Worm (Caenorhabditis elegans) whole organism, L2 larva: Measurements from ENCODE around the gene R11.4.
A peak's percentile ranks its signal among the peaks of the same experiment; 100 is the strongest.

Experiments
- C34F6.9 ChIP-seq: fragments of 150-350 bp; optimal IDR thresholded peaks from 2 replicates; lab custom pipeline; 2014; ENCODE audit warnings: missing biosample characterization, missing genetic modification characterization
- F13H6.1 ChIP-seq: sonication (generic microtip); optimal IDR thresholded peaks from 2 replicates; lab custom pipeline; 2016; ENCODE audit warnings: missing genetic modification characterization, missing compliant biosample characterization
- Y55F3AM.14 ChIP-seq: fragments of 200-800 bp; sonication (Bioruptor generic); optimal IDR thresholded peaks from 2 replicates; lab custom pipeline; 2018; ENCODE audit warnings: mild to moderate bottlenecking, missing genetic modification characterization, missing compliant biosample characterization
- ZK546.5 ChIP-seq: sonication (generic microtip); optimal IDR thresholded peaks from 2 replicates; lab custom pipeline; 2017; ENCODE audit warnings: missing biosample characterization, missing genetic modification characterization
- alr-1 ChIP-seq: fragments of 150-350 bp; optimal IDR thresholded peaks from 2 replicates; lab custom pipeline; 2014; ENCODE audit warnings: missing biosample characterization, missing genetic modification characterization
- blmp-1 ChIP-seq: sonication (generic microtip); optimal IDR thresholded peaks from 2 replicates; lab custom pipeline; 2017; ENCODE audit warnings: missing genetic modification characterization, mild to moderate bottlenecking, missing compliant biosample characterization, antibody characterized with exemption, moderate library complexity; ENCODE audit not compliant: insufficient read depth
- ceh-16 ChIP-seq: fragments of 150-350 bp; optimal IDR thresholded peaks from 2 replicates; lab custom pipeline; 2014; ENCODE audit warnings: missing biosample characterization, missing genetic modification characterization
- ceh-82 ChIP-seq: fragments of 150-350 bp; optimal IDR thresholded peaks from 2 replicates; lab custom pipeline; 2014; ENCODE audit warnings: missing biosample characterization, missing genetic modification characterization
- crh-2 ChIP-seq: sonication (generic microtip); optimal IDR thresholded peaks from 2 replicates; lab custom pipeline; 2017; ENCODE audit warnings: missing biosample characterization, missing genetic modification characterization
- dmd-4 ChIP-seq: sonication (generic microtip); optimal IDR thresholded peaks from 2 replicates; lab custom pipeline; 2017; ENCODE audit warnings: missing biosample characterization, missing genetic modification characterization
- egl-27 ChIP-seq: sonication (generic microtip); optimal IDR thresholded peaks from 3 replicates; lab custom pipeline; 2017; ENCODE audit warnings: missing biosample characterization, missing genetic modification reagents, missing genetic modification characterization
- elt-1 ChIP-seq: fragments of 150-350 bp; optimal IDR thresholded peaks from 2 replicates; lab custom pipeline; 2014; ENCODE audit warnings: missing biosample characterization, missing genetic modification characterization
- elt-3 ChIP-seq: sonication (generic microtip); optimal IDR thresholded peaks from 2 replicates; lab custom pipeline; 2017; ENCODE audit warnings: missing biosample characterization, missing genetic modification characterization
- fos-1 ChIP-seq: fragments of 150-350 bp; optimal IDR thresholded peaks from 2 replicates; lab custom pipeline; 2014; ENCODE audit warnings: missing biosample characterization, missing genetic modification characterization
- gmeb-1 ChIP-seq: fragments of 150-350 bp; optimal IDR thresholded peaks from 2 replicates; lab custom pipeline; 2014; ENCODE audit warnings: missing biosample characterization, missing genetic modification characterization
- lin-11 ChIP-seq: fragments of 150-350 bp; sonication (generic microtip); optimal IDR thresholded peaks from 2 replicates; lab custom pipeline; 2014; ENCODE audit warnings: missing biosample characterization, missing genetic modification characterization, inconsistent platforms, mixed read lengths
- lin-13 ChIP-seq: fragments of 150-350 bp; optimal IDR thresholded peaks from 2 replicates; lab custom pipeline; 2014; ENCODE audit warnings: missing biosample characterization, missing genetic modification reagents, missing genetic modification characterization
- lin-39 ChIP-seq: fragments of 150-350 bp; optimal IDR thresholded peaks from 2 replicates; lab custom pipeline; 2014; ENCODE audit warnings: missing biosample characterization, missing genetic modification reagents, missing genetic modification characterization
- lsy-2 ChIP-seq, 2 experiments: fragments of 150-350 bp in 1 of 2; sonication (generic microtip) in 1 of 2; optimal IDR thresholded peaks; 2 replicates each; lab custom pipeline; 2014 to 2017; ENCODE audit warnings: missing biosample characterization in 2 of 2, missing genetic modification characterization in 2 of 2
- mab-5 ChIP-seq: fragments of 150-350 bp; optimal IDR thresholded peaks from 2 replicates; lab custom pipeline; 2014; ENCODE audit warnings: missing biosample characterization, missing genetic modification characterization
- mbf-1 ChIP-seq: sonication (generic microtip); optimal IDR thresholded peaks from 2 replicates; lab custom pipeline; 2017; ENCODE audit warnings: missing biosample characterization, missing genetic modification characterization
- mdl-1 ChIP-seq, 2 experiments: fragments of 150-350 bp in 1 of 2; sonication (generic microtip) in 1 of 2; optimal IDR thresholded peaks; 2 replicates each; lab custom pipeline; 2017; ENCODE audit warnings: missing biosample characterization in 2 of 2, missing genetic modification characterization in 2 of 2
- nhr-10 ChIP-seq: sonication (generic microtip); optimal IDR thresholded peaks from 2 replicates; lab custom pipeline; 2017; ENCODE audit warnings: missing biosample characterization, missing genetic modification characterization
- nhr-12 ChIP-seq: fragments of 150-350 bp; optimal IDR thresholded peaks from 2 replicates; lab custom pipeline; 2014; ENCODE audit warnings: missing biosample characterization, missing genetic modification characterization
- nhr-129 ChIP-seq: fragments of 150-350 bp; optimal IDR thresholded peaks from 2 replicates; lab custom pipeline; 2014; ENCODE audit warnings: missing biosample characterization, missing genetic modification characterization
- nhr-21 ChIP-seq: fragments of 150-350 bp; optimal IDR thresholded peaks from 2 replicates; lab custom pipeline; 2014; ENCODE audit warnings: missing biosample characterization, missing genetic modification characterization
- nhr-23 ChIP-seq: fragments of 150-350 bp; optimal IDR thresholded peaks from 2 replicates; lab custom pipeline; 2014; ENCODE audit warnings: missing biosample characterization, missing genetic modification reagents, missing genetic modification characterization
- nhr-25 ChIP-seq: fragments of 150-350 bp; sonication (generic microtip); optimal IDR thresholded peaks from 3 replicates; lab custom pipeline; 2014; ENCODE audit warnings: missing biosample characterization, missing genetic modification characterization
- nhr-6 ChIP-seq: fragments of 150-350 bp; optimal IDR thresholded peaks from 2 replicates; lab custom pipeline; 2014; ENCODE audit warnings: missing biosample characterization, missing genetic modification characterization
- nhr-77 ChIP-seq: fragments of 150-350 bp; optimal IDR thresholded peaks from 2 replicates; lab custom pipeline; 2014; ENCODE audit warnings: missing biosample characterization, missing genetic modification characterization
- peb-1 ChIP-seq: fragments of 150-350 bp; optimal IDR thresholded peaks from 2 replicates; lab custom pipeline; 2014; ENCODE audit warnings: missing biosample characterization, missing genetic modification characterization
- sem-4 ChIP-seq: fragments of 150-350 bp; optimal IDR thresholded peaks from 2 replicates; lab custom pipeline; 2014; ENCODE audit warnings: missing biosample characterization, missing genetic modification reagents, missing genetic modification characterization
- sma-3 ChIP-seq: sonication (generic microtip); optimal IDR thresholded peaks from 2 replicates; lab custom pipeline; 2016; ENCODE audit warnings: missing genetic modification reagents, missing genetic modification characterization, missing compliant biosample characterization
- sma-9 ChIP-seq, 2 experiments: fragments of 150-350 bp in 1 of 2; sonication (generic microtip) in 1 of 2; optimal IDR thresholded peaks; 2 replicates each; lab custom pipeline; 2014 to 2016; ENCODE audit warnings: missing genetic modification characterization in 2 of 2, mild to moderate bottlenecking in 1 of 2, missing biosample characterization in 1 of 2, missing compliant biosample characterization in 1 of 2, missing genetic modification reagents in 1 of 2, moderate library complexity in 1 of 2
- snpc-4 ChIP-seq: fragments of 150-350 bp; optimal IDR thresholded peaks from 2 replicates; lab custom pipeline; 2014; ENCODE audit warnings: missing biosample characterization, missing genetic modification characterization
- unc-55 ChIP-seq: fragments of 150-350 bp; sonication (generic microtip); optimal IDR thresholded peaks from 3 replicates; lab custom pipeline; 2014; ENCODE audit warnings: missing biosample characterization, missing genetic modification reagents, missing genetic modification characterization
- unc-62 ChIP-seq: fragments of 150-350 bp; optimal IDR thresholded peaks from 2 replicates; lab custom pipeline; 2014; ENCODE audit warnings: missing biosample characterization, missing genetic modification reagents, missing genetic modification characterization
- zag-1 ChIP-seq: fragments of 150-350 bp; optimal IDR thresholded peaks from 2 replicates; lab custom pipeline; 2014; ENCODE audit warnings: missing biosample characterization, missing genetic modification characterization
- ztf-1 ChIP-seq: fragments of 200-800 bp; sonication (Bioruptor generic); conservative IDR thresholded peaks from 2 replicates; pipeline ENCODE4 v1.3.6; 2022; ENCODE audit warnings: missing genetic modification characterization, missing compliant biosample characterization
- ztf-11 ChIP-seq: sonication (generic microtip); optimal IDR thresholded peaks from 2 replicates; lab custom pipeline; 2017; ENCODE audit warnings: missing biosample characterization, missing genetic modification characterization
- ztf-4 ChIP-seq: fragments of 150-350 bp; optimal IDR thresholded peaks from 2 replicates; lab custom pipeline; 2014; ENCODE audit warnings: missing biosample characterization, missing genetic modification characterization

Gene R11.4

ce11 chrX:16205880-16206279 lies 4.5 kb downstream of the R11.4 start:
- TF ChIP-seq ceh-16 (tag; lab: Kevin White, UChicago) (no peak), ztf-4 (peak; percentile 22), lsy-2 (tag; optimal IDR thresholded peaks at IDR 0.05; lab: Kevin White, UChicago) (peak; percentile 69 to 75), egl-27 (tag; lab: Kevin White, UChicago) (peak; percentile 66), Y55F3AM.14 (GFP tag; lab: Kevin White, UChicago) (no peak), sem-4 (tag; lab: Kevin White, UChicago) (peak; percentile 27), nhr-10 (tag; lab: Kevin White, UChicago) (peak; percentile 66), lin-39 (tag; lab: Kevin White, UChicago) (peak; percentile 5), mab-5 (tag; lab: Kevin White, UChicago) (peak; percentile 36), sma-3 (GFP tag; lab: Kevin White, UChicago) (peak; percentile 79), fos-1 (tag; lab: Kevin White, UChicago) (peak; percentile 43), gmeb-1 (tag; lab: Kevin White, UChicago) (peak; percentile 67), nhr-129 (tag; lab: Kevin White, UChicago) (peak; percentile 80), nhr-6 (tag; lab: Kevin White, UChicago) (peak; percentile 77), mdl-1 (tag; optimal IDR thresholded peaks at IDR 0.05; lab: Kevin White, UChicago) (peak in 1 of 2 experiments; percentile 5), mbf-1 (tag; lab: Kevin White, UChicago) (no peak), C34F6.9 (tag; lab: Kevin White, UChicago) (peak; percentile 74), ztf-1 (GFP tag; lab: Robert Waterston, UW) (no peak), nhr-77 (tag; lab: Kevin White, UChicago) (peak; percentile 72), peb-1 (tag; lab: Kevin White, UChicago) (no peak), crh-2 (tag; lab: Kevin White, UChicago) (peak; percentile 86), F13H6.1 (peak; percentile 73), lin-13 (GFP tag; lab: Kevin White, UChicago) (peak; percentile 66), nhr-12 (tag; lab: Kevin White, UChicago) (no peak), nhr-23 (tag; lab: Kevin White, UChicago) (no peak), unc-55 (GFP tag; lab: Kevin White, UChicago) (peak; percentile 95), lin-11 (tag; lab: Kevin White, UChicago) (peak; percentile 34), sma-9 (GFP tag; optimal IDR thresholded peaks at IDR 0.05; lab: Kevin White, UChicago) (peak; percentile 25), sma-9 (tag; optimal IDR thresholded peaks at IDR 0.05; lab: Kevin White, UChicago) (no peak), snpc-4 (tag; lab: Kevin White, UChicago) (peak; percentile 67), elt-3 (no peak), alr-1 (tag; lab: Kevin White, UChicago) (no peak), blmp-1 (no peak), zag-1 (peak; percentile 28), ztf-11 (tag; lab: Kevin White, UChicago) (no peak), nhr-25 (tag; lab: Kevin White, UChicago) (peak; percentile 49), nhr-21 (tag; lab: Kevin White, UChicago) (peak; percentile 83), elt-1 (tag; lab: Kevin White, UChicago) (no peak)

ce11 chrX:16204310-16204709 lies 6.1 kb downstream of the R11.4 start:
- TF ChIP-seq snpc-4 (tag; lab: Kevin White, UChicago) (no peak), elt-1 (tag; lab: Kevin White, UChicago) (no peak), alr-1 (tag; lab: Kevin White, UChicago) (no peak), lin-11 (tag; lab: Kevin White, UChicago) (no peak), ceh-82 (no peak), nhr-25 (tag; lab: Kevin White, UChicago) (no peak), gmeb-1 (tag; lab: Kevin White, UChicago) (no peak), unc-55 (GFP tag; lab: Kevin White, UChicago) (no peak), blmp-1 (no peak), ZK546.5 (no peak), mbf-1 (tag; lab: Kevin White, UChicago) (no peak), crh-2 (tag; lab: Kevin White, UChicago) (no peak), nhr-10 (tag; lab: Kevin White, UChicago) (no peak)

ce11 chrX:16202229-16202628 lies 8.2 kb downstream of the R11.4 start:
- TF ChIP-seq sma-9 (GFP tag; optimal IDR thresholded peaks at IDR 0.05; lab: Kevin White, UChicago): no peak
- TF ChIP-seq sma-9 (tag; optimal IDR thresholded peaks at IDR 0.05; lab: Kevin White, UChicago): no peak
- peak; percentile 39 for TF ChIP-seq snpc-4 (tag; lab: Kevin White, UChicago)
- peak; percentile 51 for TF ChIP-seq C34F6.9 (tag; lab: Kevin White, UChicago)
- peak; percentile 65 for TF ChIP-seq crh-2 (tag; lab: Kevin White, UChicago)
- peak; percentile 28 for TF ChIP-seq nhr-21 (tag; lab: Kevin White, UChicago)
- peak; percentile 23 for TF ChIP-seq F13H6.1
- no peak for TF ChIP-seq dmd-4 (tag; lab: Kevin White, UChicago)
- peak; percentile 17 for TF ChIP-seq sem-4 (tag; lab: Kevin White, UChicago)
- peak; percentile 55 to 63 for TF ChIP-seq lsy-2 (tag; optimal IDR thresholded peaks at IDR 0.05; lab: Kevin White, UChicago)
- peak; percentile 17 for TF ChIP-seq fos-1 (tag; lab: Kevin White, UChicago)
- TF ChIP-seq lin-11 (tag; lab: Kevin White, UChicago): peak; percentile 65
- peak; percentile 77 for TF ChIP-seq nhr-129 (tag; lab: Kevin White, UChicago)
- TF ChIP-seq unc-62: no peak
